Fruit fly (Drosophila melanogaster): ENCODE results near the gene bor.

DNA sequence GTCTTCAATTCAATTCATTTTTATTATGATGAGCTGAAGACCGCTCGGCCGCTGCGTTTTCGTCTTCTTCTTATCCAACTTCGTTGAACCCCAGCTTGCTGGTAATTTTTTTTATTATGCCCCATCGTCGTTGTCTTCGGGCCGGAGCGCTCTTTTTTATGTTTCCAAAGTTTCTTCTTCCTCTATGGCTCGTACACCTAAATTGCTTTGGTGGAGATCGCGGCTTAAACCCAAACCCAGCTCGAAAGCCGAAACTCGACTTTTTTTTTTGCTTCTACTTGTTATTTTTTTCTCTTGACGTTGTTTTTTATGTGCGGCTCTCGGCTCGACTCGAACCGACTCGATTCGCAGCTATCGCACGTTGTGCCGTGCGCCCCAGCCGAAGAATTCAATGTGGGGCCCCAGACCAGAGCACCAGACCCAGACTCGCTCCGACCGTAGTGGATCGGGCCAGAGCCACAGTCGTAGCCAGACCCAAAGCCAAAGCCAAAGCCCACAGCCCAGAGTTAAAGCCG lies 11.0 kb downstream of the bor start:
- TF ChIP-seq psq (optimal IDR thresholded peaks at IDR 0.05) (no peak), Myc (optimal IDR thresholded peaks at IDR 0.05) (no peak), h (optimal IDR thresholded peaks at IDR 0.05) (no peak)
